Fruit fly (Drosophila melanogaster): ENCODE data around the gene CG9109.

CG9109 gene

dm6 chr2L:6070656-6071231 is 36.5 kb upstream of the CG9109 start, which contains the start of the genes CG9154 and Kr-h2 (continued):
- no peak for TF ChIP-seq CG12071 (GFP tag; optimal IDR thresholded peaks at IDR 0.05)
- TF ChIP-seq CG13296 (GFP tag; optimal IDR thresholded peaks at IDR 0.05): peak; percentile 16
- no peak for TF ChIP-seq aop (GFP tag; IDR thresholded peaks at IDR 0.05)
- TF ChIP-seq vnd (GFP tag; IDR thresholded peaks at IDR 0.05; ENCODE audit: partially characterized antibody): peak; percentile 68
- TF ChIP-seq CG1233 (GFP tag; optimal IDR thresholded peaks at IDR 0.05): no peak
- peak; percentile 59 for TF ChIP-seq Nf-YC (tag; optimal IDR thresholded peaks at IDR 0.05)
- peak; percentile 90 for TF ChIP-seq CG31365 (tag; optimal IDR thresholded peaks at IDR 0.05)
- TF ChIP-seq CrebB (tag; optimal IDR thresholded peaks at IDR 0.05): no peak
- no peak for TF ChIP-seq jing (GFP tag; optimal IDR thresholded peaks at IDR 0.05)
- TF ChIP-seq CG12942 (GFP tag; optimal IDR thresholded peaks at IDR 0.05): no peak
- TF ChIP-seq CG11560 (tag; IDR thresholded peaks at IDR 0.05): no peak
- TF ChIP-seq CG13624 (GFP tag; optimal IDR thresholded peaks at IDR 0.05): peak; percentile 19
- no peak for TF ChIP-seq CG6854 (GFP tag; optimal IDR thresholded peaks at IDR 0.05)
- TF ChIP-seq CG15601 (tag; optimal IDR thresholded peaks at IDR 0.05): peak; percentile 48
- peak; percentile 84 for TF ChIP-seq Dp (GFP tag; optimal IDR thresholded peaks at IDR 0.05)
- peak; percentile 44; the same call in 1 of the 2 replicates for TF ChIP-seq tna (GFP tag; IDR thresholded peaks at IDR 0.05; ENCODE audit: partially characterized antibody)
- TF ChIP-seq insv (GFP tag; optimal IDR thresholded peaks at IDR 0.05): peak in 1 of 2 experiments; percentile 9
- no peak for TF ChIP-seq slp2 (GFP tag; optimal IDR thresholded peaks at IDR 0.05)
- no peak for TF ChIP-seq Spps (tag; optimal IDR thresholded peaks at IDR 0.05)
- peak; percentile 32 for TF ChIP-seq Meics (GFP tag; optimal IDR thresholded peaks at IDR 0.05)
- no peak for TF ChIP-seq CG4730 (GFP tag; IDR thresholded peaks at IDR 0.05)
- TF ChIP-seq Abd-B (GFP tag; optimal IDR thresholded peaks at IDR 0.05): peak; percentile 37
- no peak for TF ChIP-seq CG4360 (GFP tag; IDR thresholded peaks at IDR 0.05)
- no peak for TF ChIP-seq az2 (GFP tag; optimal IDR thresholded peaks at IDR 0.05)
- TF ChIP-seq pan (optimal IDR thresholded peaks at IDR 0.05): no peak
- peak in 1 of 2 experiments; percentile 41 for TF ChIP-seq pan (GFP tag; optimal IDR thresholded peaks at IDR 0.05 in 1 of 2, IDR thresholded peaks at IDR 0.05 in 1 of 2)
- no peak for TF ChIP-seq Hr78 (GFP tag; optimal IDR thresholded peaks at IDR 0.05)
- TF ChIP-seq pho (GFP tag; optimal IDR thresholded peaks at IDR 0.05): no peak
- peak; percentile 14 for TF ChIP-seq CG11723 (GFP tag; optimal IDR thresholded peaks at IDR 0.05)
- TF ChIP-seq hth (optimal IDR thresholded peaks at IDR 0.05): no peak
- no peak for TF ChIP-seq CG13123 (GFP tag; optimal IDR thresholded peaks at IDR 0.05)
- TF ChIP-seq ara (GFP tag; IDR thresholded peaks at IDR 0.05): no peak
- TF ChIP-seq Hey (tag; optimal IDR thresholded peaks at IDR 0.05): no peak
- TF ChIP-seq CG33557 (GFP tag; optimal IDR thresholded peaks at IDR 0.05): no peak
- TF ChIP-seq CG3065 (GFP tag; optimal IDR thresholded peaks at IDR 0.05): no peak
- no peak for TF ChIP-seq CG7556 (GFP tag; optimal IDR thresholded peaks at IDR 0.05)
- peak; percentile 25; the same call in 1 of the 2 replicates for TF ChIP-seq CG31224 (GFP tag; IDR thresholded peaks at IDR 0.05)
- TF ChIP-seq Ravus (GFP tag; IDR thresholded peaks at IDR 0.05): no peak
- TF ChIP-seq CG8290 (GFP tag; optimal IDR thresholded peaks at IDR 0.05): no peak
- TF ChIP-seq CG8290 (tag; optimal IDR thresholded peaks at IDR 0.05): peak in 1 of 2 experiments; percentile 48
- no peak for TF ChIP-seq CG6654 (GFP tag; optimal IDR thresholded peaks at IDR 0.05)
- peak; percentile 33 for TF ChIP-seq sd (tag; optimal IDR thresholded peaks at IDR 0.05)
- no peak for TF ChIP-seq Lim3 (GFP tag; IDR thresholded peaks at IDR 0.05)
- peak; percentile 47 for TF ChIP-seq CG7839 (tag; optimal IDR thresholded peaks at IDR 0.05)
- TF ChIP-seq tgo (GFP tag; IDR thresholded peaks at IDR 0.05): no peak
- peak; percentile 56 for TF ChIP-seq CG1603 (tag; optimal IDR thresholded peaks at IDR 0.05)
- no peak for TF ChIP-seq CG10147 (GFP tag; optimal IDR thresholded peaks at IDR 0.05)
- no peak for TF ChIP-seq CG11247 (GFP tag; IDR thresholded peaks at IDR 0.05)
- TF ChIP-seq croc (GFP tag; conservative IDR thresholded peaks at IDR 0.05): no peak
- peak; percentile 91 for TF ChIP-seq CG9437 (GFP tag; optimal IDR thresholded peaks at IDR 0.05)
- peak; percentile 48 for TF ChIP-seq CG30403 (GFP tag; optimal IDR thresholded peaks at IDR 0.05)
- TF ChIP-seq yki (optimal IDR thresholded peaks at IDR 0.05): no peak
